Worm (Caenorhabditis elegans) whole organism, L1 larva: ENCODE data around the gene ddx-15.

Source experiments
- C16A3.4 ChIP-seq: fragments of 150-350 bp; optimal IDR thresholded peaks from 2 replicates; lab custom pipeline; 2014; ENCODE audit warnings: missing biosample characterization, missing genetic modification characterization
- aha-1 ChIP-seq: fragments of 150-350 bp; optimal IDR thresholded peaks from 2 replicates; lab custom pipeline; 2014; ENCODE audit warnings: missing biosample characterization, missing genetic modification characterization
- blmp-1 ChIP-seq: fragments of 150-350 bp; optimal IDR thresholded peaks from 2 replicates; lab custom pipeline; 2014; ENCODE audit warnings: missing biosample characterization, missing genetic modification characterization
- ceh-8 ChIP-seq: fragments of 200-800 bp; sonication (Bioruptor generic); optimal IDR thresholded peaks from 2 replicates; lab custom pipeline; 2018; ENCODE audit warnings: mild to moderate bottlenecking, missing genetic modification characterization, moderate library complexity, missing compliant biosample characterization
- ces-1 ChIP-seq: fragments of 150-350 bp; optimal IDR thresholded peaks from 2 replicates; lab custom pipeline; 2014; ENCODE audit warnings: missing biosample characterization, missing genetic modification reagents, missing genetic modification characterization
- efl-1 ChIP-seq, 4 experiments: fragments of 150-350 bp; optimal IDR thresholded peaks in 3 of 4; peaks in 1 of 4; 1 replicate in 1 of 4; 2 replicates in 3 of 4; lab custom pipeline; 2014; ENCODE audit warnings: missing biosample characterization in 2 of 4, missing genetic modification characterization in 2 of 4, missing genetic modification reagents in 2 of 4
- egl-13 ChIP-seq: sonication (generic microtip); optimal IDR thresholded peaks from 2 replicates; lab custom pipeline; 2016; ENCODE audit warnings: missing genotype, missing genetic modification reagents, missing genetic modification characterization, missing compliant biosample characterization
- elt-2 ChIP-seq: sonication (generic microtip); optimal IDR thresholded peaks from 2 replicates; lab custom pipeline; 2016; ENCODE audit warnings: missing genetic modification characterization, mild to moderate bottlenecking, inconsistent platforms, missing compliant biosample characterization, missing genetic modification reagents
- fkh-8 ChIP-seq: sonication (generic microtip); optimal IDR thresholded peaks from 2 replicates; lab custom pipeline; 2016; ENCODE audit warnings: mild to moderate bottlenecking, missing genetic modification characterization, missing compliant biosample characterization
- hlh-4 ChIP-seq: sonication (generic microtip); optimal IDR thresholded peaks from 2 replicates; lab custom pipeline; 2016; ENCODE audit warnings: mild to moderate bottlenecking, missing genetic modification characterization, missing compliant biosample characterization
- isw-1 ChIP-seq: fragments of 200-800 bp; sonication (Bioruptor generic); IDR thresholded peaks from 2 replicates; pipeline ENCODE4 v1.3.6; 2022; ENCODE audit warnings: missing genetic modification characterization, missing compliant biosample characterization
- jun-1 ChIP-seq: fragments of 150-350 bp; optimal IDR thresholded peaks from 2 replicates; lab custom pipeline; 2014; ENCODE audit warnings: missing biosample characterization, missing genetic modification reagents, missing genetic modification characterization
- lin-14 ChIP-seq: fragments of 200-800 bp; sonication (Bioruptor generic); optimal IDR thresholded peaks from 2 replicates; lab custom pipeline; 2018; ENCODE audit warnings: mild to moderate bottlenecking, missing genetic modification characterization, moderate library complexity, missing compliant biosample characterization
- lin-35 ChIP-seq, 2 experiments: fragments of 150-350 bp; optimal IDR thresholded peaks; 2 replicates each; lab custom pipeline; 2014; ENCODE audit warnings: missing biosample characterization in 2 of 2, missing genetic modification characterization in 2 of 2, missing genetic modification reagents in 2 of 2
- lin-39 ChIP-seq: fragments of 150-350 bp; optimal IDR thresholded peaks from 2 replicates; lab custom pipeline; 2014; ENCODE audit warnings: missing biosample characterization, missing genetic modification reagents, missing genetic modification characterization
- lir-3 ChIP-seq: sonication (generic microtip); optimal IDR thresholded peaks from 2 replicates; lab custom pipeline; 2016; ENCODE audit warnings: mild to moderate bottlenecking, missing genetic modification characterization, moderate library complexity, missing compliant biosample characterization; ENCODE audit not compliant: poor library complexity
- mdl-1 ChIP-seq, 2 experiments: fragments of 150-350 bp; optimal IDR thresholded peaks; 2 replicates each; lab custom pipeline; 2014 to 2017; ENCODE audit warnings: missing biosample characterization in 2 of 2, missing genetic modification characterization in 2 of 2, inconsistent platforms in 1 of 2
- nhr-19 ChIP-seq: fragments of 200-800 bp; sonication (Bioruptor generic); conservative IDR thresholded peaks from 2 replicates; pipeline ENCODE4 v1.3.6; 2022; ENCODE audit warnings: missing genetic modification characterization, missing compliant biosample characterization
- nhr-20 ChIP-seq: sonication (generic microtip); optimal IDR thresholded peaks from 2 replicates; lab custom pipeline; 2016; ENCODE audit warnings: mild to moderate bottlenecking, missing genetic modification characterization, missing compliant biosample characterization
- nhr-28 ChIP-seq: fragments of 150-350 bp; optimal IDR thresholded peaks from 2 replicates; lab custom pipeline; 2014; ENCODE audit warnings: missing biosample characterization, missing genetic modification characterization
- nhr-47 ChIP-seq: sonication (generic microtip); optimal IDR thresholded peaks from 2 replicates; lab custom pipeline; 2016; ENCODE audit warnings: mild to moderate bottlenecking, missing genetic modification characterization, moderate library complexity, missing compliant biosample characterization
- nhr-76 ChIP-seq: sonication (generic microtip); optimal IDR thresholded peaks from 2 replicates; lab custom pipeline; 2017; ENCODE audit warnings: missing biosample characterization, missing genetic modification characterization
- nhr-85 ChIP-seq: sonication (generic microtip); peaks from one replicate; lab custom pipeline; 2016; ENCODE audit warnings: missing genetic modification characterization, inconsistent platforms, missing compliant biosample characterization
- nhr-90 ChIP-seq: sonication (generic microtip); optimal IDR thresholded peaks from 2 replicates; lab custom pipeline; 2016; ENCODE audit warnings: mild to moderate bottlenecking, missing genetic modification characterization, missing compliant biosample characterization; ENCODE audit not compliant: poor library complexity
- pag-3 ChIP-seq: sonication (generic microtip); optimal IDR thresholded peaks from 2 replicates; lab custom pipeline; 2017; ENCODE audit warnings: missing genetic modification characterization, mild to moderate bottlenecking, missing compliant biosample characterization, antibody characterized with exemption, borderline replicate concordance; ENCODE audit not compliant: insufficient read depth
- rnt-1 ChIP-seq: sonication (generic microtip); optimal IDR thresholded peaks from 2 replicates; lab custom pipeline; 2016; ENCODE audit warnings: mild to moderate bottlenecking, missing genetic modification characterization, moderate library complexity, missing compliant biosample characterization
- skn-1 ChIP-seq: fragments of 150-350 bp; optimal IDR thresholded peaks from 2 replicates; lab custom pipeline; 2014; ENCODE audit warnings: missing biosample characterization, missing genetic modification characterization
- snu-23 ChIP-seq: sonication (generic microtip); optimal IDR thresholded peaks from 2 replicates; lab custom pipeline; 2016; ENCODE audit warnings: missing genetic modification characterization, missing compliant biosample characterization
- tlp-1 ChIP-seq: fragments of 150-350 bp; optimal IDR thresholded peaks from 2 replicates; lab custom pipeline; 2014; ENCODE audit warnings: missing biosample characterization, missing genetic modification characterization
- unc-86 ChIP-seq: sonication (generic microtip); optimal IDR thresholded peaks from 2 replicates; lab custom pipeline; 2016; ENCODE audit warnings: missing genetic modification characterization, missing compliant biosample characterization
- vab-15 ChIP-seq: sonication (generic microtip); optimal IDR thresholded peaks from 2 replicates; lab custom pipeline; 2017; ENCODE audit warnings: missing genotype, mild to moderate bottlenecking, missing genetic modification characterization, missing compliant biosample characterization
- xbp-1 ChIP-seq: sonication (generic microtip); optimal IDR thresholded peaks from 2 replicates; lab custom pipeline; 2016; ENCODE audit warnings: missing genetic modification characterization, missing compliant biosample characterization
- ztf-11 ChIP-seq, 2 experiments: sonication (generic microtip); optimal IDR thresholded peaks; 2 replicates each; lab custom pipeline; 2016 to 2017; ENCODE audit warnings: missing genetic modification characterization in 2 of 2, missing biosample characterization in 1 of 2, missing compliant biosample characterization in 1 of 2
- ztf-4 ChIP-seq: fragments of 150-350 bp; optimal IDR thresholded peaks from 2 replicates; lab custom pipeline; 2014; ENCODE audit warnings: missing biosample characterization, missing genetic modification characterization

Gene ddx-15

DNA sequence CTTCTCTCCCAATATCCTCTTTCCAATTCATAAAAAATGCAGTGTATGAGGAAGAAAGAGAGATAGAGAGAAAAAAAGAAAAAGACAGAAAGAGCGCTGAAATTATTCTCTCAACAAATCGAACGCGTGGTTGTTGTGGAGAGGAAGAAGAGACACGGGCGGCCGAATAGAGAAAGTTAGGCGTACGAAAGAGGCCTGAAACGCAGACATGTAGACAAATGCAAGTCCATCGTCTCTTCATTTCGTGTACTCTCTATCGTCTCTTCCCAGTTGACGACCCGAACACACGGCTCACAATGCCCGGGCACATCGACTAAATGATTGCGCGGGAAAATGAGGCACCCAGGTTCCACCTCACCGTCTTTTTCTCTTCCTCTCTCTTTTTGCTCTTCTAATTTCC is 29.7 kb upstream of the ddx-15 start (continued):
- TF ChIP-seq nhr-28 (tag; lab: Kevin White, UChicago) (no peak), lin-35 (GFP tag; optimal IDR thresholded peaks at IDR 0.05; lab: Kevin White, UChicago) (peak; percentile 62 to 67), nhr-20 (tag; lab: Kevin White, UChicago) (peak; percentile 62), elt-2 (peak; percentile 30), fkh-8 (peak; percentile 90), C16A3.4 (tag; lab: Kevin White, UChicago) (no peak), lir-3 (tag; lab: Kevin White, UChicago) (no peak), jun-1 (tag; lab: Kevin White, UChicago) (peak; percentile 63), skn-1 (tag; lab: Kevin White, UChicago) (peak; percentile 64), xbp-1 (tag; lab: Kevin White, UChicago) (peak; percentile 30), ztf-11 (tag; optimal IDR thresholded peaks at IDR 0.05; lab: Kevin White, UChicago) (no peak), nhr-47 (tag; lab: Kevin White, UChicago) (peak; percentile 71), snu-23 (GFP tag; lab: Kevin White, UChicago) (peak; percentile 69), tlp-1 (tag; lab: Kevin White, UChicago) (no peak), unc-86 (tag; lab: Kevin White, UChicago) (peak; percentile 68), lin-39 (no peak), ceh-8 (GFP tag; lab: Kevin White, UChicago) (no peak), nhr-76 (tag; lab: Kevin White, UChicago) (no peak), mdl-1 (tag; optimal IDR thresholded peaks at IDR 0.05; lab: Kevin White, UChicago) (peak in 1 of 2 experiments; percentile 46), isw-1 (GFP tag; lab: Robert Waterston, UW) (peak; percentile 26; the same call in 1 of the 2 replicates), nhr-19 (GFP tag; lab: Robert Waterston, UW) (peak; percentile 44), ztf-4 (tag; lab: Kevin White, UChicago) (peak; percentile 33), egl-13 (tag; lab: Kevin White, UChicago) (peak; percentile 70), aha-1 (tag; lab: Kevin White, UChicago) (no peak)

DNA sequence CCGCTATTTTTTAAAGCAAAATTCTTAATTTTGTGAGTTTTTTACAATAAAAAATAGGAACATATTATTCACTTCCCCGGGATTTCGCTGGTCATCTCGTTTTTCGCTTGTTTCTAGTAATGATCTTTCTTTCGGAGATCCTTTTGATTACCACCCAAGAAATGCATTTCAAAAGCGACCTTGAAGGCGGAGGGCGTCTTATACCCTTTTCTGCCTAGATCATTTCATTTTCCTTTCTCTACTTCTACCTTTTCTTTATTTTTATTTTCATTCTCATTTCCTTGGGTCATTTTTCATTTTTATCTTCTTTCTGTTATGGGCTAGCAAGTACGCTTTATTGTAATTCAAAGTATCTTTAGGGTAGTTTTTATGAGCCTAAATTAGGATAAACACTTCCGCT is 28.7 kb upstream of the ddx-15 start:
- peak; percentile 95 for TF ChIP-seq blmp-1 (tag; lab: Kevin White, UChicago)
- peak; percentile 15 for TF ChIP-seq lin-14
- no peak for TF ChIP-seq mdl-1 (tag; optimal IDR thresholded peaks at IDR 0.05; lab: Kevin White, UChicago)
- TF ChIP-seq nhr-85, result peak; percentile 80

DNA sequence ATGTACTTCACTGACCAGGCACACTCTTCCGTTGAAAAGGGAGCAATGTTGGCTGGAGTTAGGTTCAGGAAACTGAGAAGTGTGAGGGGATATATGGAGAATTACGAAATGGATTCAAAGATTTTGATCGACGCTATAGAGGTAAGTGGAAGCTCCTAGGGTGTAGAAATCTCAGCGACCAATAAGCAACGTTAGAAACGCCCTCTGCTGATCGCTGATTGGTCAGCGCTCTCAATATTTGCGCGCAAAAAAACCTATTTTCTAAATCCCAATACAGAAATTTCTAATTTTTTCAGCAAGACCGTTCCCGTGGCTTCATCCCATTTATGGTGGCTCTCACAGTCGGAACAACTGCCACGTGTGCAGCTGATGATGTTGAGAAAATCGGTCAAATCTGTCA is 24.2 kb upstream of the ddx-15 start:
- TF ChIP-seq efl-1 (optimal IDR thresholded peaks at IDR 0.05; lab: Kevin White, UChicago) (no peak), efl-1 (GFP tag; optimal IDR thresholded peaks at IDR 0.05 in 1 of 2; lab: Kevin White, UChicago) (no peak), vab-15 (tag; lab: Kevin White, UChicago) (no peak), pag-3 (no peak), egl-13 (tag; lab: Kevin White, UChicago) (no peak), xbp-1 (tag; lab: Kevin White, UChicago) (no peak), hlh-4 (tag; lab: Kevin White, UChicago) (no peak), ces-1 (GFP tag; lab: Kevin White, UChicago) (no peak)

DNA sequence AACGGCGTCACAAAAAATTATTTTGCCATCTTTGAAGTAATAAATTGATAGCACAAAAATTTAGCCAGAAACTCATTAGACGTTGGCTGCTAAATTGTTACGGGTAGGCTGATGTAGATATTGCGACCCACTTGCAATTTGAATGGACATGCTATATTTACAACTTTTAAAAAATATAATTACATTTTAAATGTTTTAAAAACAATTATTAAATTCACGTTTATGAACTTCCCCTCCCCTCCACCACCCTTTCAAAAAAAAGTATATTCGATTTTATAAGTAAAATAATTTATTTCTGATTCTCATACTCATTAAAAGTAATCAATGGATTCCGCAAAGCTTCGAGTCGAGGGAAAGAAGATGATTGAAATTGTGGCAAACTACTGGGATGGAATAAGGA is 23.1 kb upstream of the ddx-15 start, which contains the start of gene basl-1:
TSS of gene basl-1 (plus strand) at position 301 of the 400 bp plus-strand sequence.
- TF ChIP-seq unc-86 (tag; lab: Kevin White, UChicago), result no peak
- no peak for TF ChIP-seq snu-23 (GFP tag; lab: Kevin White, UChicago)
- no peak for TF ChIP-seq nhr-90 (tag; lab: Kevin White, UChicago)
- TF ChIP-seq rnt-1 (tag; lab: Kevin White, UChicago), result no peak
- TF ChIP-seq fkh-8, result no peak
- no peak for TF ChIP-seq aha-1 (tag; lab: Kevin White, UChicago)
- TF ChIP-seq lin-35 (GFP tag; optimal IDR thresholded peaks at IDR 0.05; lab: Kevin White, UChicago), result no peak
